Worm (Caenorhabditis elegans): ENCODE results near the gene hgrs-1.

hgrs-1 gene

ce11 chrIV:8205272-8206098, at the start of gene hgrs-1:
TSS of gene hgrs-1 (minus strand) at chrIV:8206048.
- no peak for TF ChIP-seq unc-62 (GFP tag; optimal IDR thresholded peaks at IDR 0.05)

ce11 chrIV:8255221-8255620, 49.4 kb upstream of the hgrs-1 start:
- TF ChIP-seq unc-62 (GFP tag; optimal IDR thresholded peaks at IDR 0.05), result no peak

- no peak for TF ChIP-seq unc-62 (GFP tag; optimal IDR thresholded peaks at IDR 0.05)
These were observed 48.3 kb upstream of the hgrs-1 start for ce11 chrIV:8254193-8254592.

- no peak for TF ChIP-seq unc-62 (GFP tag; optimal IDR thresholded peaks at IDR 0.05)
These were observed 47.0 kb upstream of the hgrs-1 start for ce11 chrIV:8252856-8253255.

- no peak for TF ChIP-seq unc-62 (GFP tag; optimal IDR thresholded peaks at IDR 0.05)
These were observed 45.5 kb upstream of the hgrs-1 start for ce11 chrIV:8251346-8251745.

- no peak for TF ChIP-seq unc-62 (GFP tag; optimal IDR thresholded peaks at IDR 0.05)
These were observed 41.5 kb upstream of the hgrs-1 start for ce11 chrIV:8247341-8247740.

- no peak for TF ChIP-seq unc-62 (GFP tag; optimal IDR thresholded peaks at IDR 0.05)
These were observed 38.3 kb upstream of the hgrs-1 start, which contains the start of gene T09A12.1 for ce11 chrIV:8244112-8244511. TSS of gene T09A12.1 (plus strand) at chrIV:8244412.

- no peak for TF ChIP-seq unc-62 (GFP tag; optimal IDR thresholded peaks at IDR 0.05)
These were observed 37.8 kb upstream of the hgrs-1 start, which contains the start of gene T09A12.8 for ce11 chrIV:8243599-8243998. TSS of gene T09A12.8 (minus strand) at chrIV:8243699.

- no peak for TF ChIP-seq unc-62 (GFP tag; optimal IDR thresholded peaks at IDR 0.05)
These were observed 37.3 kb upstream of the hgrs-1 start for ce11 chrIV:8243170-8243569.

ce11 chrIV:8241312-8241833, 35.5 kb upstream of the hgrs-1 start:
- TF ChIP-seq unc-62 (GFP tag; optimal IDR thresholded peaks at IDR 0.05), result no peak

ce11 chrIV:8239584-8239983, 33.7 kb upstream of the hgrs-1 start:
- no peak for TF ChIP-seq unc-62 (GFP tag; optimal IDR thresholded peaks at IDR 0.05)

ce11 chrIV:8236502-8236901, 30.7 kb upstream of the hgrs-1 start, which contains the start of gene nhr-66:
TSS of gene nhr-66 (minus strand) at chrIV:8236602.
- TF ChIP-seq unc-62 (GFP tag; optimal IDR thresholded peaks at IDR 0.05), result no peak

- TF ChIP-seq unc-62 (GFP tag; optimal IDR thresholded peaks at IDR 0.05), result no peak
These were observed 29.4 kb upstream of the hgrs-1 start for ce11 chrIV:8235114-8235686.

ce11 chrIV:8234088-8234496, 28.2 kb upstream of the hgrs-1 start:
- no peak for TF ChIP-seq unc-62 (GFP tag; optimal IDR thresholded peaks at IDR 0.05)

ce11 chrIV:8233268-8233667, 27.4 kb upstream of the hgrs-1 start:
- no peak for TF ChIP-seq unc-62 (GFP tag; optimal IDR thresholded peaks at IDR 0.05)

- TF ChIP-seq unc-62 (GFP tag; optimal IDR thresholded peaks at IDR 0.05), result no peak
These were observed 26.6 kb upstream of the hgrs-1 start for ce11 chrIV:8232428-8232827.

ce11 chrIV:8229523-8229922, 23.7 kb upstream of the hgrs-1 start:
- TF ChIP-seq unc-62 (GFP tag; optimal IDR thresholded peaks at IDR 0.05), result no peak
